Fruit fly (Drosophila melanogaster): Measurements from ENCODE around the gene rho.

rho gene

dm6 chr3L:1442906-1443305 is 20.7 kb upstream of the rho start (continued):
- peak; percentile 52 for TF ChIP-seq CG15011 (GFP tag; optimal IDR thresholded peaks at IDR 0.05)
- no peak for TF ChIP-seq BtbVII (GFP tag; optimal IDR thresholded peaks at IDR 0.05)
- TF ChIP-seq br (optimal IDR thresholded peaks at IDR 0.05): no peak
- TF ChIP-seq Poxn (GFP tag; IDR thresholded peaks at IDR 0.05): no peak
- TF ChIP-seq Optix (GFP tag; IDR thresholded peaks at IDR 0.05): peak; percentile 82; the same call in 2 of the 3 replicates
- TF ChIP-seq CG9437 (GFP tag; optimal IDR thresholded peaks at IDR 0.05): peak; percentile 57
- no peak for TF ChIP-seq sc (optimal IDR thresholded peaks at IDR 0.05)
- TF ChIP-seq sc (GFP tag; optimal IDR thresholded peaks at IDR 0.05): peak; percentile 89
- TF ChIP-seq CG16863 (GFP tag; optimal IDR thresholded peaks at IDR 0.05): peak; percentile 85
- TF ChIP-seq ase (GFP tag; IDR thresholded peaks at IDR 0.05): peak; percentile 74; the same call in 2 of the 3 replicates
- TF ChIP-seq p53 (GFP tag; optimal IDR thresholded peaks at IDR 0.05): peak; percentile 41
- TF ChIP-seq tin (GFP tag; optimal IDR thresholded peaks at IDR 0.05): peak; percentile 87
- TF ChIP-seq MTF-1 (GFP tag; optimal IDR thresholded peaks at IDR 0.05; ENCODE audit: borderline replicate concordance): peak; percentile 62
- peak; percentile 81 for TF ChIP-seq CG12299 (tag; optimal IDR thresholded peaks at IDR 0.05)
- peak; percentile 39; the same call in 1 of the 2 replicates for TF ChIP-seq CG11247 (GFP tag; IDR thresholded peaks at IDR 0.05)
- TF ChIP-seq usp (GFP tag; optimal IDR thresholded peaks at IDR 0.05): no peak
- TF ChIP-seq CG8281 (tag; optimal IDR thresholded peaks at IDR 0.05): peak; percentile 35
- TF ChIP-seq CG12942 (GFP tag; optimal IDR thresholded peaks at IDR 0.05): peak; percentile 77
- no peak for TF ChIP-seq CG6791 (GFP tag; IDR thresholded peaks at IDR 0.05; ENCODE audit: partially characterized antibody)
- peak; percentile 90 for TF ChIP-seq NC2β (GFP tag; optimal IDR thresholded peaks at IDR 0.05)
- peak; percentile 75 for TF ChIP-seq CG30020 (tag; optimal IDR thresholded peaks at IDR 0.05)
- peak; percentile 76 for TF ChIP-seq CG7556 (GFP tag; optimal IDR thresholded peaks at IDR 0.05)
- peak; percentile 66 for TF ChIP-seq ap (GFP tag; IDR thresholded peaks at IDR 0.05)
- peak; percentile 46 for TF ChIP-seq CG3847 (GFP tag; IDR thresholded peaks at IDR 0.05)
- peak; percentile 34 for TF ChIP-seq CG9817 (tag; optimal IDR thresholded peaks at IDR 0.05)
- TF ChIP-seq CG3726 (GFP tag; IDR thresholded peaks at IDR 0.05): peak; percentile 84; the same call in 2 of the 3 replicates
- TF ChIP-seq abd-A (tag; optimal IDR thresholded peaks at IDR 0.05): peak; percentile 50
- peak; percentile 92 for TF ChIP-seq CG9727 (GFP tag; optimal IDR thresholded peaks at IDR 0.05)
- TF ChIP-seq Hr78 (GFP tag; optimal IDR thresholded peaks at IDR 0.05): peak in 1 of 2 experiments; percentile 70
- peak; percentile 78 for TF ChIP-seq CG13775 (GFP tag; optimal IDR thresholded peaks at IDR 0.05)
- no peak for TF ChIP-seq sug (tag; optimal IDR thresholded peaks at IDR 0.05)
- TF ChIP-seq Adf1 (GFP tag; IDR thresholded peaks at IDR 0.05): no peak
- TF ChIP-seq emc (GFP tag; optimal IDR thresholded peaks at IDR 0.05): no peak
- peak; percentile 84 for TF ChIP-seq gt (GFP tag; IDR thresholded peaks at IDR 0.05)
- no peak for TF ChIP-seq CG18011 (GFP tag; optimal IDR thresholded peaks at IDR 0.05)
- no peak for TF ChIP-seq rib (GFP tag; IDR thresholded peaks at IDR 0.05)
- TF ChIP-seq CG3995 (GFP tag; optimal IDR thresholded peaks at IDR 0.05): no peak
- peak; percentile 49 for TF ChIP-seq da (GFP tag; optimal IDR thresholded peaks at IDR 0.05)
- peak; percentile 20 for TF ChIP-seq Myb (GFP tag; optimal IDR thresholded peaks at IDR 0.05)
- TF ChIP-seq CG7987 (GFP tag; optimal IDR thresholded peaks at IDR 0.05): no peak
- TF ChIP-seq scrt (GFP tag; optimal IDR thresholded peaks at IDR 0.05): peak; percentile 14
- TF ChIP-seq Eip74EF (GFP tag; optimal IDR thresholded peaks at IDR 0.05): peak in 1 of 2 experiments; percentile 74
- peak; percentile 91 for TF ChIP-seq fd96Cb (tag; optimal IDR thresholded peaks at IDR 0.05)
- peak; percentile 53; the same call in 2 of the 3 replicates for TF ChIP-seq CG14050 (GFP tag; IDR thresholded peaks at IDR 0.05)
- peak; percentile 73 for TF ChIP-seq Gsc (GFP tag; IDR thresholded peaks at IDR 0.05)
- peak; percentile 81 for TF ChIP-seq Sox100B (GFP tag; optimal IDR thresholded peaks at IDR 0.05)
- no peak for TF ChIP-seq zf30C (GFP tag; optimal IDR thresholded peaks at IDR 0.05)
- TF ChIP-seq CG10274 (GFP tag; optimal IDR thresholded peaks at IDR 0.05): no peak
- peak; percentile 89 for TF ChIP-seq CG15696 (tag; optimal IDR thresholded peaks at IDR 0.05)
- TF ChIP-seq CG1024 (GFP tag; IDR thresholded peaks at IDR 0.05): peak; percentile 87
- peak; percentile 35 for TF ChIP-seq Hmx (GFP tag; optimal IDR thresholded peaks at IDR 0.05)
